Fruit fly (Drosophila melanogaster): ENCODE measurements around the gene CG13484.

DNA sequence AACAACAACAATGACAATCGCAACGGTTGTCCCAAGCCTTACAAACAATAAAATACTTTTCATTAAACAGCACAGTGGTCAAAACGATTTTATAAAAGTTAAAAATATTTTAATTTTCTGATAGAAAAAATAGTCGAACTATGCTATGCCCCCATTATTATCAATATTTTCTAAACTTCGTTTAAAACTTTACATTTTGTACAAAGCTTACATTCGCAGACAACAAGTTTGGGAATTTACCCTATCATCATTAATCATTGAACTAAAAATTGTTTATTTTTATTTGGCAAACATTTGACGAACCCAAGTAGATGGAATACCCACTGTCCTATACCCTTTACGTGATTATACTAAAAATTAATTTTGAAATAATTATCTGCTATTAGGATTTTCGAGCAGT is 25.3 kb upstream of the CG13484 start:
- TF ChIP-seq sage (GFP tag; optimal IDR thresholded peaks at IDR 0.05), result no peak
- TF ChIP-seq rgr (GFP tag; optimal IDR thresholded peaks at IDR 0.05), result no peak
- TF ChIP-seq h (GFP tag; optimal IDR thresholded peaks at IDR 0.05), result no peak
- TF ChIP-seq psq (GFP tag; optimal IDR thresholded peaks at IDR 0.05), result no peak
- TF ChIP-seq GATAd (GFP tag; optimal IDR thresholded peaks at IDR 0.05), result no peak
- TF ChIP-seq CG32264 (GFP tag; optimal IDR thresholded peaks at IDR 0.05), result no peak
- no peak for TF ChIP-seq CrebA (GFP tag; optimal IDR thresholded peaks at IDR 0.05; ENCODE audit: borderline replicate concordance)
- no peak for TF ChIP-seq N (GFP tag; optimal IDR thresholded peaks at IDR 0.05)
- no peak for TF ChIP-seq Myc (optimal IDR thresholded peaks at IDR 0.05)
- TF ChIP-seq OdsH (GFP tag; optimal IDR thresholded peaks at IDR 0.05), result no peak
- no peak for TF ChIP-seq HLH106 (tag; optimal IDR thresholded peaks at IDR 0.05)
- no peak for TF ChIP-seq fru (GFP tag; optimal IDR thresholded peaks at IDR 0.05)

Measured in whole organism, wandering third instar larva.